Worm (Caenorhabditis elegans) whole organism, L1 larva: Measurements from ENCODE around the gene T24B8.3.

Experiments
- dpl-1 ChIP-seq, 3 experiments: fragments of 150-350 bp in 2 of 3; sonication (generic microtip) in 1 of 3; optimal IDR thresholded peaks; 2 replicates each; lab custom pipeline; 2014 to 2017; ENCODE audit warnings: missing biosample characterization in 3 of 3, missing genetic modification characterization in 3 of 3, missing genetic modification reagents in 3 of 3
- jun-1 ChIP-seq: fragments of 150-350 bp; optimal IDR thresholded peaks from 2 replicates; lab custom pipeline; 2014; ENCODE audit warnings: missing biosample characterization, missing genetic modification reagents, missing genetic modification characterization

DNA sequence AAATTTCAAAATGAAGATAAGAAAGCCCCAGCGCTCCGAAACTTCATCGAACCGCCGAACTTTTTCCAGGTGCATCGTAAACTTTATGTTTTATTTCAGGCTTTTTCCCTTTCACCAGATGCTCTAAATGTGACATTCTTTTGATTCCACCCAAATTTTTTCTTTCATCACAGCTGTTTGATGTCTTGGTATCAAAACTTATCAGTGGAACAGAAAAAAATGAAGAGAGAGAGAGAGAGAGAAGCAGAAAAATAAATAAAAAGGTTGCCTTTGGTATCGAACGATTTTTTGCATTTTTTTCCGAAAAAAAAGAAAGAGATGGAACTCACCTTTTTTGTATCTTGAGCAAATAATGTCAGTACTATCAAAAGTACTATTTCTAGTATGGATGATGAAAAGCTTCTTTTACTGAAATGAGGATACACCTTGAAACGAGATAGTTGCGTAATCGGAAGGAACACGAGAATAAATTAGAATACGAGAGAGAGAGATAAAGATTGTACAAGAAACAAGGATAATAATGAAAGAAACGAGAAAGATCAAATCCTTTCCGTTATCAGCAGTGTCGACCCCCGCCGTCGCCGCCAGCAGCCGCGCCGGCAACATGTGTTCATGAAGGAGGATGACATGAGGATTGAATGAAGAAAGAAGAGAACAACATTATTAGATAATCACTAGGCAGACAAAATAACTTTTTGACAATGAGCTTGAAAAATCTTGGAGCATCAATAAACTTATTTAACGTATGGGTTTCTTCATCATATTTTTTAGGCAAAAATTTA lies 15.4 kb upstream of the T24B8.3 start:
- TF ChIP-seq dpl-1 (GFP tag; optimal IDR thresholded peaks at IDR 0.05; lab: Kevin White, UChicago) (no peak), jun-1 (no peak)
